Worm (Caenorhabditis elegans) whole organism, L3 larva: ENCODE results near the gene lec-3.

ENCODE experiments used
- R02D3.7 ChIP-seq: fragments of 150-350 bp; optimal IDR thresholded peaks from 2 replicates; lab custom pipeline; 2014; ENCODE audit warnings: missing biosample characterization, missing genetic modification characterization
- ZK546.5 ChIP-seq: sonication (generic microtip); optimal IDR thresholded peaks from 2 replicates; lab custom pipeline; 2017; ENCODE audit warnings: missing biosample characterization, missing genetic modification characterization
- aly-2 ChIP-seq: fragments of 150-350 bp; optimal IDR thresholded peaks from 2 replicates; lab custom pipeline; 2014; ENCODE audit warnings: missing biosample characterization, missing genetic modification characterization
- ama-1 ChIP-seq: fragments of 150-350 bp; optimal IDR thresholded peaks from 2 replicates; lab custom pipeline; 2018
- ceh-28 ChIP-seq: fragments of 150-350 bp; optimal IDR thresholded peaks from 2 replicates; lab custom pipeline; 2014; ENCODE audit warnings: missing biosample characterization, missing genetic modification reagents, missing genetic modification characterization
- daf-12 ChIP-seq: fragments of 150-350 bp; optimal IDR thresholded peaks from 2 replicates; lab custom pipeline; 2014; ENCODE audit warnings: missing biosample characterization, missing genetic modification reagents, missing genetic modification characterization
- egl-27 ChIP-seq: sonication (generic microtip); optimal IDR thresholded peaks from 4 replicates; lab custom pipeline; 2017; ENCODE audit warnings: missing biosample characterization, missing genetic modification reagents, missing genetic modification characterization
- elt-1 ChIP-seq: fragments of 150-350 bp; optimal IDR thresholded peaks from 2 replicates; lab custom pipeline; 2014; ENCODE audit warnings: missing biosample characterization, missing genetic modification characterization
- eor-1 ChIP-seq, 2 experiments: fragments of 150-350 bp; optimal IDR thresholded peaks; 2 replicates each; lab custom pipeline; 2014 to 2018; ENCODE audit warnings: missing biosample characterization in 2 of 2, missing genetic modification characterization in 2 of 2
- fkh-10 ChIP-seq: sonication (generic microtip); optimal IDR thresholded peaks from 2 replicates; lab custom pipeline; 2017; ENCODE audit warnings: missing biosample characterization, missing genetic modification reagents, missing genetic modification characterization
- fkh-2 ChIP-seq: fragments of 150-350 bp; optimal IDR thresholded peaks from 2 replicates; lab custom pipeline; 2014; ENCODE audit warnings: missing biosample characterization, missing genetic modification reagents, missing genetic modification characterization
- fos-1 ChIP-seq: fragments of 150-350 bp; optimal IDR thresholded peaks from 2 replicates; lab custom pipeline; 2014; ENCODE audit warnings: missing biosample characterization, missing genetic modification characterization
- hmg-11 ChIP-seq: sonication (generic microtip); optimal IDR thresholded peaks from 2 replicates; lab custom pipeline; 2016; ENCODE audit warnings: missing genetic modification characterization, missing compliant biosample characterization
- jun-1 ChIP-seq: fragments of 150-350 bp; optimal IDR thresholded peaks from 2 replicates; lab custom pipeline; 2014; ENCODE audit warnings: missing biosample characterization, missing genetic modification reagents, missing genetic modification characterization
- lsy-12 ChIP-seq: sonication (generic microtip); optimal IDR thresholded peaks from 2 replicates; lab custom pipeline; 2016; ENCODE audit warnings: mild to moderate bottlenecking, missing genetic modification characterization, missing compliant biosample characterization
- nfya-1 ChIP-seq: sonication (generic microtip); optimal IDR thresholded peaks from 2 replicates; lab custom pipeline; 2017; ENCODE audit warnings: missing genetic modification characterization, mild to moderate bottlenecking, missing compliant biosample characterization, antibody characterized with exemption, moderate library complexity; ENCODE audit not compliant: insufficient read depth
- nhr-12 ChIP-seq: fragments of 150-350 bp; optimal IDR thresholded peaks from 2 replicates; lab custom pipeline; 2014; ENCODE audit warnings: missing biosample characterization, missing genetic modification characterization
- nhr-237 ChIP-seq: fragments of 150-350 bp; optimal IDR thresholded peaks from 2 replicates; lab custom pipeline; 2014; ENCODE audit warnings: missing biosample characterization, missing genetic modification characterization
- nhr-25 ChIP-seq: sonication (generic microtip); optimal IDR thresholded peaks from 2 replicates; lab custom pipeline; 2017; ENCODE audit warnings: missing biosample characterization, missing genetic modification characterization
- nhr-43 ChIP-seq: sonication (generic microtip); optimal IDR thresholded peaks from 2 replicates; lab custom pipeline; 2016; ENCODE audit warnings: mild to moderate bottlenecking, missing genetic modification characterization, missing compliant biosample characterization; ENCODE audit not compliant: poor library complexity, severe bottlenecking
- nhr-67 ChIP-seq: fragments of 150-350 bp; optimal IDR thresholded peaks from 2 replicates; lab custom pipeline; 2014; ENCODE audit warnings: missing biosample characterization, missing genetic modification characterization
- nhr-76 ChIP-seq: fragments of 150-350 bp; sonication (generic microtip); optimal IDR thresholded peaks from 5 replicates; lab custom pipeline; 2014; ENCODE audit warnings: missing biosample characterization, missing genetic modification characterization
- nhr-77 ChIP-seq: fragments of 150-350 bp; optimal IDR thresholded peaks from 2 replicates; lab custom pipeline; 2014; ENCODE audit warnings: missing biosample characterization, missing genetic modification characterization
- pqm-1 ChIP-seq: fragments of 150-350 bp; optimal IDR thresholded peaks from 2 replicates; lab custom pipeline; 2017; ENCODE audit warnings: missing biosample characterization, missing genetic modification characterization, inconsistent platforms
- sea-2 ChIP-seq: fragments of 150-350 bp; sonication (generic microtip); optimal IDR thresholded peaks from 4 replicates; lab custom pipeline; 2014; ENCODE audit warnings: missing biosample characterization, missing genetic modification reagents, missing genetic modification characterization
- skn-1 ChIP-seq: fragments of 150-350 bp; optimal IDR thresholded peaks from 2 replicates; lab custom pipeline; 2014; ENCODE audit warnings: missing biosample characterization, missing genetic modification characterization
- snpc-4 ChIP-seq: fragments of 150-350 bp; optimal IDR thresholded peaks from 2 replicates; lab custom pipeline; 2014; ENCODE audit warnings: missing biosample characterization, missing genetic modification characterization
- tbx-2 ChIP-seq: sonication (generic microtip); optimal IDR thresholded peaks from 2 replicates; lab custom pipeline; 2016; ENCODE audit warnings: mild to moderate bottlenecking, missing genetic modification characterization, missing compliant biosample characterization
- unc-39 ChIP-seq: sonication (generic microtip); optimal IDR thresholded peaks from 4 replicates; lab custom pipeline; 2017; ENCODE audit warnings: missing biosample characterization, missing genetic modification characterization
- unc-62 ChIP-seq: fragments of 150-350 bp; sonication (generic microtip); optimal IDR thresholded peaks from 4 replicates; lab custom pipeline; 2014; ENCODE audit warnings: missing biosample characterization, missing genetic modification reagents, missing genetic modification characterization
- zag-1 ChIP-seq: fragments of 150-350 bp; optimal IDR thresholded peaks from 2 replicates; lab custom pipeline; 2014; ENCODE audit warnings: missing biosample characterization, missing genetic modification characterization
- ztf-11 ChIP-seq: fragments of 150-350 bp; optimal IDR thresholded peaks from 2 replicates; lab custom pipeline; 2014; ENCODE audit warnings: missing biosample characterization, missing genetic modification characterization

Gene lec-3

DNA sequence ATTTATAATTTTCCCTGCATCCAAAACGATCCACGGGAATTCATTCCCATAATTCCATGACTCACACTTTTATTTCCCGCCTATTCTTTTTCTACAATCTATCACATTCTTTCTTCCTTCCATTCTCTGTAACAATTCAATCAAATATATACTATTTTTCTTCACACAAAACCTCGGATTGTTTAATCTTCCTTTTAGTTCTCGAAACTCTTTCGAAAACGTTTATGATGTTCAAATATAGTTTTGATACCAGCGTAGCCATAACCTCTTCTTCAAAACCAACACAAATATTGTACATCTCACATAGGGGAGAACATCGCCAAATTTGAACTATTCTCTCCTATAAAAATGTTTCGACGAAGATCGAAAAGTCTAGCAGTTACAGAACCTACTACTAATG is at the start of gene lec-3:
lec-3 (plus strand) TSS at position 301 of the 400 bp plus-strand sequence.
- TF ChIP-seq nhr-77 (tag; lab: Kevin White, UChicago), result no peak
- no peak for TF ChIP-seq fos-1 (tag; lab: Kevin White, UChicago)
- no peak for TF ChIP-seq fkh-10 (GFP tag; lab: Kevin White, UChicago)
- TF ChIP-seq pqm-1 (tag; lab: Kevin White, UChicago), result no peak
- TF ChIP-seq snpc-4 (tag; lab: Kevin White, UChicago), result no peak
- TF ChIP-seq nhr-43 (tag; lab: Kevin White, UChicago), result no peak
- TF ChIP-seq eor-1 (tag; optimal IDR thresholded peaks at IDR 0.05; lab: Kevin White, UChicago), result no peak
- no peak for TF ChIP-seq nhr-67 (tag; lab: Kevin White, UChicago)
- no peak for TF ChIP-seq R02D3.7
- no peak for TF ChIP-seq skn-1 (tag; lab: Kevin White, UChicago)
- TF ChIP-seq lsy-12 (tag; lab: Kevin White, UChicago), result no peak
- no peak for TF ChIP-seq aly-2 (tag; lab: Kevin White, UChicago)
- no peak for TF ChIP-seq unc-39
- TF ChIP-seq elt-1 (tag; lab: Kevin White, UChicago), result no peak
- no peak for TF ChIP-seq ama-1 (lab: Kevin White, UChicago)
- no peak for TF ChIP-seq nhr-237
- TF ChIP-seq nhr-76, result no peak
- TF ChIP-seq nfya-1, result no peak

DNA sequence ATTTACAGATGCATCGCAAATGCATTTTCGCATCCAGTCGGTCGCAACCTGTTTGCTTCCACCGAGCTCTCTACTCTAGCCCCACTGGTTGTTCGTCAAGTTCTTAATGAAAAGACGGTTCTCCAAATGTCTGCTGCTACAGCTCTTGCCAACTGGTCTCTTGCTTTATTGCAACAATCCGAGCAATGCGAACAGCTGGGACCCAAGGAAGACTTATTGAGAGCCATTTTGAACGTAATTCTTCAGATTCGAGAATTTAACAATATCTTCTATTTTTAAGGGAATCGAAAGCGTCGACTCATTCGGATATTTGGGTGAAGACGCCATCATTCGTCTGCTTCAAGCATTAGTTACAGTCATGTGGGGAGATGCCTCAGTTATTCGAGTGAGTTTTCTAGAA is 47.7 kb upstream of the lec-3 start:
- no peak for TF ChIP-seq egl-27
- TF ChIP-seq nhr-25 (tag; lab: Kevin White, UChicago), result no peak
- no peak for TF ChIP-seq R02D3.7
- no peak for TF ChIP-seq ZK546.5

DNA sequence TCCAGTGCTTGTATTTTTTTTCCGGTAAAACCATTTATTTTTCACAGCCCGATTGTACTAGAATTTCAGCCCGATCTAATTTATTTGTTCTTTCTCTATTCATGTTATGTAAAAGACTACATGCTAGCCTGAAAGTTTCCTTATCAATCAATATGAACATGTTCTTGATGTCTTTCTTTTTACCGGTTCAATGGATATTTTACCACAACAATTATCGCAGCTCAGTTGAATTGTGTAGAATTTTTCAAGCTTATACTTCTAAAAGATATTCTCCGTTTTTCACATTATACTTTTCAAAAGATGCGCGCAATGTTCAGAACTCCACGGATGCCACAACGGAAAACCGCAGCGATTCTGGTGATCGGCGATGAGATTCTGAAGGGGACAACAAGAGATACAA is 47.1 kb upstream of the lec-3 start, which contains the start of gene flad-1:
flad-1 (plus strand) TSS at position 301 of the 400 bp plus-strand sequence.
- TF ChIP-seq hmg-11, result no peak
- no peak for TF ChIP-seq fkh-2

DNA sequence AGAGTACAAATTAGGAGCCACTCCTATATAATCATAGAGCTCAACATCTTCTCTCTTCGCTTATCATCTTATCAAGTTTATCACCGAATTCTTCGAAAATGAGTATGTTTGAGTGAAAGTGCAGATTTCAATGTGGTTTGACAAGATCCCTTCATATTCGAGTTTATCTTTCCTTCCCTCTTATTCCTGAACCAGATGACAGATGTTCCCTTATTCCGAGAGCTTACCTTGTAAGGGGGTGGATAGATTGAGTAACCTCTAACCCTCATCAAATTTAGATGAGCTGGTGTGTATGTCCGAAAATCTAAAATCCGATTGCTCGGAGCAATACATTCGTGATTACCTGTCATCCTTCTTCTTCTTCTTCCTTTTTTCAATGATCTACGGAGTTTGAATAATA is 42.2 kb upstream of the lec-3 start:
- TF ChIP-seq sea-2 (GFP tag; lab: Kevin White, UChicago), result no peak
- TF ChIP-seq eor-1 (tag; optimal IDR thresholded peaks at IDR 0.05; lab: Kevin White, UChicago), result no peak
- TF ChIP-seq daf-12 (tag; lab: Kevin White, UChicago), result no peak
- TF ChIP-seq fkh-2, result no peak

DNA sequence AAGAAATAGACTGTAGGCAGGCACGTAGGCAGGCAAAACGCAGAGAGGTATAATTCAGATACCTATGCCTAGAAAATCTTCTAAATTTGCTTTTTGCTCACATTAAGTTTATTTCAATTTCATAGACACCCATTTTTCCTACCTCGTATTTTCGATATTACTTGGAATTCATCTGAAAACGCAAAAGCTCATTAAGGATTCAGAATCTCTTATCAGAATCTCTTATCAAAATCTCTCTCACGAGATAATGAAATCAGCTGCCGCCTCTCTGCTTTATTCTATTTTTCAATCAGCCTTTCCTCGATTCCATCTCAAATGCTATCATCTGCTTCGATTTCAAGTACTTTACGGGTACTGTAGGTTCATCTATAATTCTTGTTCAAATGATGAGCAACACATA is 39.1 kb upstream of the lec-3 start:
- TF ChIP-seq ztf-11 (no peak), nhr-76 (no peak), hmg-11 (no peak), pqm-1 (tag; lab: Kevin White, UChicago) (no peak), nhr-25 (tag; lab: Kevin White, UChicago) (no peak), daf-12 (tag; lab: Kevin White, UChicago) (no peak), unc-62 (GFP tag; lab: Kevin White, UChicago) (no peak), skn-1 (tag; lab: Kevin White, UChicago) (no peak), jun-1 (no peak)

DNA sequence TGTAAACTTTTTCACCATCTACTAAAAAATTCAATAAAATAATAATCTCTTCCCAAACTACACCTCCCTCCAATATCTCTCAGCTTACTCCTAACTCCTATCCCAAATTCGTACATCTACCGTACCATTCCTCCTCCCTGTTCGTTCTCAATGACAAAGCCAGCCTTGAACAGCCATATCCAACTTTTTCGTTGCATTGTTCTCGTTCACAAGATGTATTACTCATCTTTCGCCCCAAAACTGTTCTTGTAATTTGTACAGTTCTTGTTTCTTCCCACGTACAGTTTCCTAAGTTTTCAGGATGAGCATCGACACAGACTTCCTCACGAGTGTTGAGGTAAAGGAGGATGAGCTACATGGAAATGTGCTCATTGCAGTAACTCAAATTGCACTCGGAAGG is 36.0 kb upstream of the lec-3 start, which contains the start of gene egl-43:
egl-43 (plus strand) TSS at position 301 of the 400 bp plus-strand sequence.
- TF ChIP-seq pqm-1 (tag; lab: Kevin White, UChicago), result no peak
- TF ChIP-seq ceh-28 (tag; lab: Kevin White, UChicago), result no peak
- TF ChIP-seq snpc-4 (tag; lab: Kevin White, UChicago), result no peak
- no peak for TF ChIP-seq aly-2 (tag; lab: Kevin White, UChicago)
- no peak for TF ChIP-seq zag-1 (tag; lab: Kevin White, UChicago)
- no peak for TF ChIP-seq ama-1 (lab: Kevin White, UChicago)
- TF ChIP-seq nhr-12, result no peak
- no peak for TF ChIP-seq nhr-25 (tag; lab: Kevin White, UChicago)
- no peak for TF ChIP-seq fkh-2
- TF ChIP-seq tbx-2, result no peak
- no peak for TF ChIP-seq unc-62 (GFP tag; lab: Kevin White, UChicago)
